Worm (Caenorhabditis elegans) whole organism, young adult: ENCODE data around the gene nhr-178.

Experiments used
- T07F8.4 ChIP-seq: sonication (generic microtip); optimal IDR thresholded peaks from 2 replicates; lab custom pipeline; 2016; ENCODE audit warnings: mild to moderate bottlenecking, missing genetic modification characterization, moderate library complexity, missing compliant biosample characterization
- ama-1 ChIP-seq, 3 experiments: fragments of 150-350 bp in 1 of 3; sonication (generic microtip) in 2 of 3; optimal IDR thresholded peaks; 2 replicates each; lab custom pipeline; 2014 to 2018; ENCODE audit warnings: missing biosample characterization in 2 of 3, missing genetic modification characterization in 2 of 3, missing genetic modification reagents in 2 of 3
- ceh-91 ChIP-seq: fragments of 200-800 bp; sonication (Bioruptor generic); IDR thresholded peaks from 2 replicates; pipeline ENCODE4 v1.3.6; 2022; ENCODE audit warnings: missing genetic modification reagents, missing genetic modification characterization, missing compliant biosample characterization
- egrh-3 ChIP-seq: fragments of 200-800 bp; sonication (Bioruptor generic); IDR thresholded peaks from 2 replicates; pipeline ENCODE4 v1.3.6; 2022; ENCODE audit warnings: missing genetic modification reagents, missing genetic modification characterization, missing compliant biosample characterization
- ets-4 ChIP-seq: fragments of 200-800 bp; sonication (Bioruptor generic); optimal IDR thresholded peaks from 2 replicates; lab custom pipeline; 2018; ENCODE audit warnings: mild to moderate bottlenecking, missing genetic modification characterization, missing compliant biosample characterization
- fkh-3 ChIP-seq: sonication (generic microtip); optimal IDR thresholded peaks from 2 replicates; lab custom pipeline; 2016; ENCODE audit warnings: mild to moderate bottlenecking, missing genetic modification characterization, missing compliant biosample characterization
- gei-17 ChIP-seq: fragments of 200-800 bp; sonication (Bioruptor generic); optimal IDR thresholded peaks from 2 replicates; lab custom pipeline; 2018; ENCODE audit warnings: mild to moderate bottlenecking, missing genetic modification characterization, missing compliant biosample characterization
- hmg-1.2 ChIP-seq: fragments of 200-800 bp; sonication (Bioruptor generic); IDR thresholded peaks from 2 replicates; pipeline ENCODE4 v1.3.6; 2022; ENCODE audit warnings: missing genetic modification reagents, missing genetic modification characterization, missing compliant biosample characterization
- snpc-1.1 ChIP-seq: sonication (generic microtip); optimal IDR thresholded peaks from 2 replicates; lab custom pipeline; 2017; ENCODE audit warnings: missing genetic modification characterization, mild to moderate bottlenecking, missing compliant biosample characterization, antibody characterized with exemption, moderate library complexity, missing genotype, missing genetic modification reagents; ENCODE audit not compliant: insufficient read depth
- snpc-3.4 ChIP-seq: sonication (generic microtip); optimal IDR thresholded peaks from 2 replicates; lab custom pipeline; 2017; ENCODE audit warnings: missing genetic modification characterization, mild to moderate bottlenecking, missing compliant biosample characterization, antibody characterized with exemption, moderate library complexity, missing genotype, missing genetic modification reagents
- tbp1 ChIP-seq: fragments of 200-800 bp; sonication (Bioruptor generic); optimal IDR thresholded peaks from 2 replicates; lab custom pipeline; 2018; ENCODE audit warnings: mild to moderate bottlenecking, missing genetic modification characterization, missing compliant biosample characterization
- ztf-26 ChIP-seq: sonication (generic microtip); optimal IDR thresholded peaks from 2 replicates; lab custom pipeline; 2017; ENCODE audit warnings: missing genetic modification characterization, missing compliant biosample characterization
- ztf-28 ChIP-seq: fragments of 200-800 bp; sonication (Bioruptor generic); IDR thresholded peaks from 2 replicates; pipeline ENCODE4 v1.3.6; 2022; ENCODE audit warnings: missing genetic modification reagents, missing genetic modification characterization, missing compliant biosample characterization

DNA sequence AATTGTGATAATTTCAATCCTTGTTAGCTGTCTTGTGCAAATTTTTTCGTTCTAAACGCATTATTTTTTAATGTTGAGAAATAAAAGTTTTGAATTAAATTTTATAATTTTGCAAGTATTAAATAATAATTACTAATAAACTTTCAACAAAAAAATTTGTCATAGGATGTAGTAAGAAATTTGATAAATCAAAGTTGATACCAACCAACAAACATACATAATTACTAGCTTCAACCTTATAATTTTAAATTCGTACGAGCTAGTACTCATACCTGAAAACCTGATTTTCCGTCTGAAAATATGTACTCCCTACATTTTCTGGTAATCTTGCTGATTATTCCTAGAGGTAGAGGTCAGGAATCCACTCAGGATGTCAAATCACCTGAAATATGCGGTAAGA, 43.3 kb upstream of the nhr-178 start, which contains the start of gene irld-44:
- TF ChIP-seq T07F8.4 (no peak), fkh-3 (no peak), ama-1 (optimal IDR thresholded peaks at IDR 0.05; lab: Kevin White, UChicago) (no peak), ama-1 (GFP tag; optimal IDR thresholded peaks at IDR 0.05; lab: Kevin White, UChicago) (no peak), ets-4 (GFP tag; lab: Kevin White, UChicago) (no peak), hmg-1.2 (GFP tag; lab: Robert Waterston, UW) (no peak), ztf-26 (tag; lab: Kevin White, UChicago) (no peak), ceh-91 (GFP tag; lab: Robert Waterston, UW) (no peak), gei-17 (GFP tag; lab: Kevin White, UChicago) (no peak), ztf-28 (GFP tag; lab: Robert Waterston, UW) (no peak), snpc-1.1 (tag; lab: Kevin White, UChicago) (no peak), egrh-3 (GFP tag; lab: Robert Waterston, UW) (no peak), tbp1 (GFP tag; lab: Kevin White, UChicago) (no peak), snpc-3.4 (tag; lab: Kevin White, UChicago) (no peak)
